Worm (Caenorhabditis elegans): Measurements from ENCODE around the gene col-33.

DNA sequence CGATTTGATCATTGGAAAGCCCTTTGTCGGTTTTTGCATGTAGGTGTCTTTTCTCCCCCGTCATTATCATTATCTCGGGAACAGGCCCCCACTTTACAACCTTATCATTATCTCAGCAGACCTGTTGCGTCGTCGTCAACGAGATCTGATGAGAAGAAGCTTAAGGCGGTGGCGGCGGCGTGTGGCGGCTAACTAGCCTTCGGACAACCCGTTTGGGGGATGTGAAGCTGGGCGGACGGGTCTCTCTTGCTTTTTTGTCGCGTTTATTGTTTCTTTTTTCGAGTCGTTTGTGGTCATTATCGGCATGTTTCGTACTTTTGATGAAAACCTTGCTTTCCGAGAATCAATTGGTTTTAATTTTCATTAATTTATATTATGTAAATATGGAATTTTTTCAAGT lies 36.9 kb downstream of the col-33 start:
- TF ChIP-seq nhr-10 (tag; optimal IDR thresholded peaks at IDR 0.05) (no peak), zag-1 (tag; optimal IDR thresholded peaks at IDR 0.05) (no peak), nhr-25 (tag; optimal IDR thresholded peaks at IDR 0.05) (peak; percentile 44), nhr-77 (tag; optimal IDR thresholded peaks at IDR 0.05) (no peak), ztf-1 (GFP tag; conservative IDR thresholded peaks at IDR 0.05) (no peak), dmd-4 (tag; optimal IDR thresholded peaks at IDR 0.05) (no peak), lin-39 (tag; optimal IDR thresholded peaks at IDR 0.05) (no peak), nhr-237 (tag; optimal IDR thresholded peaks at IDR 0.05) (no peak), snpc-4 (tag; optimal IDR thresholded peaks at IDR 0.05) (no peak)

All from whole organism, L2 larva.